Fruit fly (Drosophila melanogaster): Measurements from ENCODE around the gene CG32148.
A peak's percentile ranks its signal among the peaks of the same experiment; 100 is the strongest.

The CG32148 gene

dm6 chr3L:14982675-14983084 is 40.6 kb upstream of the CG32148 start, which contains the start of gene CG5114 (continued):
- TF ChIP-seq ash1 (GFP tag; optimal IDR thresholded peaks at IDR 0.05) (no peak), Xbp1 (GFP tag; optimal IDR thresholded peaks at IDR 0.05) (peak; percentile 62), Med (GFP tag) (peak; percentile 94), CG7987 (GFP tag; optimal IDR thresholded peaks at IDR 0.05) (peak; percentile 69), CG9727 (GFP tag; optimal IDR thresholded peaks at IDR 0.05) (no peak), B-H1 (GFP tag; IDR thresholded peaks at IDR 0.05) (no peak), CG18599 (GFP tag; optimal IDR thresholded peaks at IDR 0.05) (no peak), CG33213 (GFP tag; optimal IDR thresholded peaks at IDR 0.05) (peak; percentile 53), her (GFP tag; optimal IDR thresholded peaks at IDR 0.05) (peak; percentile 60), CG7786 (GFP tag; optimal IDR thresholded peaks at IDR 0.05) (peak; percentile 35), repo (GFP tag; optimal IDR thresholded peaks at IDR 0.05) (peak; percentile 45), sd (tag; optimal IDR thresholded peaks at IDR 0.05) (peak; percentile 39), slou (GFP tag; optimal IDR thresholded peaks at IDR 0.05) (no peak), bab2 (GFP tag; optimal IDR thresholded peaks at IDR 0.05) (peak; percentile 15), prd (optimal IDR thresholded peaks at IDR 0.05) (no peak), prd (GFP tag; IDR thresholded peaks at IDR 0.05) (no peak), Asciz (GFP tag; optimal IDR thresholded peaks at IDR 0.05) (no peak), Mes4 (GFP tag; optimal IDR thresholded peaks at IDR 0.05) (no peak), stc (GFP tag; IDR thresholded peaks at IDR 0.05) (no peak), Sox102F (GFP tag; optimal IDR thresholded peaks at IDR 0.05) (peak; percentile 14), gcm2 (GFP tag; optimal IDR thresholded peaks at IDR 0.05) (peak; percentile 34), Abd-B (GFP tag; optimal IDR thresholded peaks at IDR 0.05) (peak; percentile 46), tap (tag; optimal IDR thresholded peaks at IDR 0.05) (no peak), shn (GFP tag; optimal IDR thresholded peaks at IDR 0.05) (peak; percentile 2), p53 (GFP tag; optimal IDR thresholded peaks at IDR 0.05) (peak; percentile 56), aop (GFP tag; IDR thresholded peaks at IDR 0.05) (no peak), CG17612 (GFP tag; IDR thresholded peaks at IDR 0.05) (no peak), Fer1 (GFP tag; optimal IDR thresholded peaks at IDR 0.05) (peak; percentile 62), pum (GFP tag; optimal IDR thresholded peaks at IDR 0.05) (peak; percentile 11), CG14441 (GFP tag; IDR thresholded peaks at IDR 0.05) (peak; percentile 38; the same call in 1 of the 2 replicates), gfzf (GFP tag; optimal IDR thresholded peaks at IDR 0.05) (peak; percentile 31), CG3847 (GFP tag; IDR thresholded peaks at IDR 0.05) (peak; percentile 89), dmrt99B (tag; optimal IDR thresholded peaks at IDR 0.05) (no peak), CG9609 (GFP tag; optimal IDR thresholded peaks at IDR 0.05) (peak; percentile 41), peb (GFP tag; IDR thresholded peaks at IDR 0.05) (0 out of 2 replicates have a peak, but pooled peaks have one; percentile 27), Dp (GFP tag; optimal IDR thresholded peaks at IDR 0.05) (peak; percentile 99), Antp (GFP tag; optimal IDR thresholded peaks at IDR 0.05) (peak; percentile 26), ase (GFP tag; IDR thresholded peaks at IDR 0.05) (no peak; the same call in 2 of the 3 replicates), ato (GFP tag; IDR thresholded peaks at IDR 0.05; ENCODE audit: partially characterized antibody) (peak; percentile 76), CG3163 (GFP tag; optimal IDR thresholded peaks at IDR 0.05) (peak; percentile 31), PHDP (tag; optimal IDR thresholded peaks at IDR 0.05) (peak; percentile 31), disco-r (GFP tag; optimal IDR thresholded peaks at IDR 0.05) (no peak), Fer3 (tag; optimal IDR thresholded peaks at IDR 0.05) (peak; percentile 42), CG2889 (GFP tag; IDR thresholded peaks at IDR 0.05) (no peak), CG7839 (tag; optimal IDR thresholded peaks at IDR 0.05) (peak; percentile 2), Rfx (GFP tag; IDR thresholded peaks at IDR 0.05) (peak; percentile 78), MTF-1 (GFP tag; optimal IDR thresholded peaks at IDR 0.05; ENCODE audit: borderline replicate concordance) (no peak), CG3407 (GFP tag; optimal IDR thresholded peaks at IDR 0.05) (no peak), CG14710 (tag; optimal IDR thresholded peaks at IDR 0.05) (peak; percentile 82), CG34376 (GFP tag; optimal IDR thresholded peaks at IDR 0.05) (peak; percentile 19), amos (GFP tag; IDR thresholded peaks at IDR 0.05; ENCODE audit: partially characterized antibody) (peak; percentile 95)

All from whole organism, embryonic.